Worm (Caenorhabditis elegans) whole organism, late embryonic: ENCODE data around the gene gst-3.

Experiments
- C08G9.2 ChIP-seq: sonication (generic microtip); optimal IDR thresholded peaks from 2 replicates; lab custom pipeline; 2016; ENCODE audit warnings: mild to moderate bottlenecking, missing genetic modification characterization, moderate library complexity, missing compliant biosample characterization
- K02D7.2 ChIP-seq: sonication (generic microtip); optimal IDR thresholded peaks from 2 replicates; lab custom pipeline; 2017; ENCODE audit warnings: mild to moderate bottlenecking, missing genetic modification characterization, missing compliant biosample characterization
- K09A11.1 ChIP-seq: sonication (generic microtip); optimal IDR thresholded peaks from 2 replicates; lab custom pipeline; 2017; ENCODE audit warnings: antibody characterized with exemption, mild to moderate bottlenecking, missing genetic modification characterization, missing compliant biosample characterization; ENCODE audit not compliant: insufficient read depth
- Y22D7AL.16 ChIP-seq: sonication (generic microtip); optimal IDR thresholded peaks from 2 replicates; lab custom pipeline; 2016; ENCODE audit warnings: missing genetic modification characterization, missing compliant biosample characterization
- ama-1 ChIP-seq: fragments of 150-350 bp; optimal IDR thresholded peaks from 2 replicates; lab custom pipeline; 2014
- ceh-14 ChIP-seq: sonication (generic microtip); optimal IDR thresholded peaks from 2 replicates; lab custom pipeline; 2016; ENCODE audit warnings: missing genotype, missing genetic modification characterization, missing compliant biosample characterization
- ceh-19 ChIP-seq: fragments of 200-800 bp; sonication (Bioruptor generic); optimal IDR thresholded peaks from 2 replicates; lab custom pipeline; 2018; ENCODE audit warnings: mild to moderate bottlenecking, missing genetic modification characterization, missing compliant biosample characterization
- ceh-2 ChIP-seq: sonication (generic microtip); optimal IDR thresholded peaks from 2 replicates; lab custom pipeline; 2016; ENCODE audit warnings: missing genotype, missing genetic modification characterization, missing compliant biosample characterization
- ceh-22 ChIP-seq: sonication (generic microtip); optimal IDR thresholded peaks from 2 replicates; lab custom pipeline; 2017; ENCODE audit warnings: missing biosample characterization, missing genetic modification characterization
- ceh-30 ChIP-seq: fragments of 150-350 bp; optimal IDR thresholded peaks from 2 replicates; lab custom pipeline; 2014; ENCODE audit warnings: missing biosample characterization, missing genetic modification characterization
- ceh-34 ChIP-seq: sonication (generic microtip); optimal IDR thresholded peaks from 2 replicates; lab custom pipeline; 2016; ENCODE audit warnings: mild to moderate bottlenecking, missing genetic modification characterization, missing compliant biosample characterization
- ceh-45 ChIP-seq: fragments of 200-800 bp; sonication (Bioruptor generic); IDR thresholded peaks from 2 replicates; pipeline ENCODE4 v1.3.6; 2022; ENCODE audit warnings: missing genetic modification reagents, missing genetic modification characterization, missing compliant biosample characterization
- ceh-48 ChIP-seq: sonication (generic microtip); optimal IDR thresholded peaks from 2 replicates; lab custom pipeline; 2016; ENCODE audit warnings: missing genetic modification characterization, inconsistent platforms, missing compliant biosample characterization
- ceh-6 ChIP-seq: fragments of 200-800 bp; sonication (Bioruptor generic); optimal IDR thresholded peaks from 2 replicates; lab custom pipeline; 2018; ENCODE audit warnings: mild to moderate bottlenecking, missing genetic modification characterization, missing compliant biosample characterization
- ceh-9 ChIP-seq: sonication (generic microtip); optimal IDR thresholded peaks from 2 replicates; lab custom pipeline; 2016; ENCODE audit warnings: mild to moderate bottlenecking, missing genetic modification characterization, inconsistent platforms, missing compliant biosample characterization
- che-1 ChIP-seq: sonication (generic microtip); optimal IDR thresholded peaks from 2 replicates; lab custom pipeline; 2016; ENCODE audit warnings: mild to moderate bottlenecking, missing genetic modification characterization, missing compliant biosample characterization
- elt-2 ChIP-seq: sonication (generic microtip); optimal IDR thresholded peaks from 2 replicates; lab custom pipeline; 2016; ENCODE audit warnings: missing genetic modification reagents, missing genetic modification characterization, missing compliant biosample characterization
- eyg-1 ChIP-seq: sonication (generic microtip); optimal IDR thresholded peaks from 2 replicates; lab custom pipeline; 2016; ENCODE audit warnings: missing genotype, missing genetic modification characterization, missing compliant biosample characterization
- fax-1 ChIP-seq: sonication (generic microtip); optimal IDR thresholded peaks from 2 replicates; lab custom pipeline; 2016; ENCODE audit warnings: missing genotype, missing genetic modification characterization, missing compliant biosample characterization
- fkh-6 ChIP-seq: sonication (generic microtip); optimal IDR thresholded peaks from 2 replicates; lab custom pipeline; 2016; ENCODE audit warnings: missing genetic modification characterization, missing compliant biosample characterization
- gmeb-2 ChIP-seq: sonication (generic microtip); optimal IDR thresholded peaks from 2 replicates; lab custom pipeline; 2016; ENCODE audit warnings: missing genetic modification characterization, inconsistent platforms, missing compliant biosample characterization
- hlh-13 ChIP-seq: fragments of 200-800 bp; sonication (Bioruptor generic); optimal IDR thresholded peaks from 2 replicates; lab custom pipeline; 2018; ENCODE audit warnings: mild to moderate bottlenecking, missing genetic modification characterization, missing compliant biosample characterization
- hlh-30 ChIP-seq: sonication (generic microtip); optimal IDR thresholded peaks from 2 replicates; lab custom pipeline; 2017; ENCODE audit warnings: antibody characterized with exemption, missing genetic modification characterization, missing compliant biosample characterization; ENCODE audit not compliant: insufficient read depth
- hlh-6 ChIP-seq: sonication (generic microtip); optimal IDR thresholded peaks from 2 replicates; lab custom pipeline; 2016; ENCODE audit warnings: missing genotype, missing genetic modification characterization, missing compliant biosample characterization
- madf-2 ChIP-seq: sonication (generic microtip); optimal IDR thresholded peaks from 2 replicates; lab custom pipeline; 2017; ENCODE audit warnings: missing genetic modification characterization, missing compliant biosample characterization
- mec-3 ChIP-seq: sonication (generic microtip); optimal IDR thresholded peaks from 2 replicates; lab custom pipeline; 2016; ENCODE audit warnings: borderline replicate concordance, missing genetic modification characterization, missing compliant biosample characterization
- nfya-1 ChIP-seq: sonication (generic microtip); optimal IDR thresholded peaks from 2 replicates; lab custom pipeline; 2017; ENCODE audit warnings: missing genetic modification characterization, mild to moderate bottlenecking, missing compliant biosample characterization, antibody characterized with exemption, moderate library complexity
- npax-4 ChIP-seq: sonication (generic microtip); optimal IDR thresholded peaks from 2 replicates; lab custom pipeline; 2016; ENCODE audit warnings: missing genetic modification characterization, missing compliant biosample characterization
- pag-3 ChIP-seq: sonication (generic microtip); optimal IDR thresholded peaks from 2 replicates; lab custom pipeline; 2016; ENCODE audit warnings: missing compliant biosample characterization, missing genetic modification characterization, borderline replicate concordance
- pax-1 ChIP-seq: fragments of 150-350 bp; optimal IDR thresholded peaks from 2 replicates; lab custom pipeline; 2014; ENCODE audit warnings: missing biosample characterization, missing genetic modification characterization
- pha-4 ChIP-seq: fragments of 150-350 bp; optimal IDR thresholded peaks from 2 replicates; lab custom pipeline; 2018; ENCODE audit warnings: missing biosample characterization, missing genetic modification reagents, missing genetic modification characterization
- pqm-1 ChIP-seq: sonication (generic microtip); optimal IDR thresholded peaks from 2 replicates; lab custom pipeline; 2016; ENCODE audit warnings: missing genetic modification characterization, missing compliant biosample characterization
- ref-2 ChIP-seq: sonication (generic microtip); optimal IDR thresholded peaks from 2 replicates; lab custom pipeline; 2016; ENCODE audit warnings: missing genetic modification characterization, missing compliant biosample characterization
- sox-2 ChIP-seq: fragments of 200-800 bp; sonication (Bioruptor generic); IDR thresholded peaks from 2 replicates; pipeline ENCODE4 v1.3.6; 2022; ENCODE audit warnings: missing genetic modification reagents, missing genetic modification characterization, missing compliant biosample characterization
- syd-9 ChIP-seq: sonication (generic microtip); optimal IDR thresholded peaks from 2 replicates; lab custom pipeline; 2016; ENCODE audit warnings: mild to moderate bottlenecking, missing genetic modification characterization, moderate library complexity, missing compliant biosample characterization
- ttx-3 ChIP-seq: sonication (generic microtip); optimal IDR thresholded peaks from 2 replicates; lab custom pipeline; 2016; ENCODE audit warnings: missing genetic modification reagents, missing genetic modification characterization, missing compliant biosample characterization
- unc-42 ChIP-seq: sonication (generic microtip); optimal IDR thresholded peaks from 2 replicates; lab custom pipeline; 2016; ENCODE audit warnings: missing genotype, missing genetic modification characterization, missing compliant biosample characterization
- unc-55 ChIP-seq: sonication (generic microtip); optimal IDR thresholded peaks from 2 replicates; lab custom pipeline; 2017; ENCODE audit warnings: missing biosample characterization, missing genetic modification reagents, missing genetic modification characterization
- unc-86 ChIP-seq: sonication (generic microtip); optimal IDR thresholded peaks from 2 replicates; lab custom pipeline; 2016; ENCODE audit warnings: missing genetic modification characterization, missing compliant biosample characterization

gst-3 gene

DNA sequence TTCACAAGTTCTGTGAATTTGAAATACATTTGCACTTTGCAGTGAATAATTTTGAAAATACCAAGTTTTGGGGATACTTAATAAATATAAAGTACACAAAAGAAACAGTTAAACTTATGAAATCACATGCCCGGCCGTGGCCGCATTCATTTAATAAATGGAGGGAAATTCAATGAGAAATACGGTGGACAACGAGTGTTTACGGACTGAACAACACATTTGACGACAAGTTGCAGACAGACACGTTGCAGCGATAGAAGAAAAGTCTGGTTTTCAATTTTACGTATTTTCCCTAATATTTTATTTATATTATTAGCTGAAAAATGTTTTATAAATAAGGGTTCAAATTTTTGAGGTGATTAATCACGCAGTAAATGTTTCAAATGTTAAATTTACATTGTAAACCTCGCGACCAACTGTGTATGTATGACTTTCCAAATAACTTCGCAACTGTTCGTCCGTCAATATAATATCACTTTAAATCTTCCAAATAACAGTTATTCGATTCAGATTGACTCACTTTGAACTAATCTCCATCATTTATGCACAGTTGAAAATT, 11.5 kb upstream of the gst-3 start, which contains the start of gene copg-1:
Gene copg-1, plus strand, starts transcription at position 509 of the 559 bp plus-strand sequence.
- no peak for TF ChIP-seq che-1 (tag; lab: Kevin White, UChicago)
- TF ChIP-seq syd-9 (tag; lab: Kevin White, UChicago) = no peak
- no peak for TF ChIP-seq hlh-30 (tag; lab: Kevin White, UChicago)
- peak; percentile 84 for TF ChIP-seq unc-42 (tag; lab: Kevin White, UChicago)
- TF ChIP-seq nfya-1 = peak; percentile 28

DNA sequence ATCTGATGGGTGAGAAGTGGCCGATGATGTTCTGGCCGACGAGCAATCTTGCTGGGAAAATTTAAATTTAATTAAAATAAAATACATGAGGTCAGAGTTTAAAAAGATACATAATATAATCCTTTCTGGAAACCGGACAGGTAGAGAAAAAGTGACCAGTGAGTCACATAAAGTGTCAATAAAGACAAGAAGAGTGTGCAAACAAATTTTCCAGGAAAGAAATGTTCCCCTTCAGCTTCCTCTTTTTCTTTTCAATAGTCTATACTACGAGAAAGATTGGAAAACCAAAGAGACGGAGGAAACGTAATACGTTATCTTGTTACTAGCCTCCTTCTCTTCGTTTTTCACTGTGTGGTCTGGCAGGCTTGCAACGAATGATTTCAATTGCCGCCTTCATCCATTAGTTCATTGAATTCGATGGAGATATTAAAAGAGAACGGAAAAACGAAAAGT, 10.5 kb upstream of the gst-3 start, which contains the start of gene tsp-12:
Gene tsp-12, minus strand, starts transcription at position 51 of the 453 bp plus-strand sequence.
- TF ChIP-seq unc-42 (tag; lab: Kevin White, UChicago) (peak; percentile 29), ceh-34 (tag; lab: Kevin White, UChicago) (peak; percentile 15), gmeb-2 (tag; lab: Kevin White, UChicago) (no peak), syd-9 (tag; lab: Kevin White, UChicago) (no peak)

DNA sequence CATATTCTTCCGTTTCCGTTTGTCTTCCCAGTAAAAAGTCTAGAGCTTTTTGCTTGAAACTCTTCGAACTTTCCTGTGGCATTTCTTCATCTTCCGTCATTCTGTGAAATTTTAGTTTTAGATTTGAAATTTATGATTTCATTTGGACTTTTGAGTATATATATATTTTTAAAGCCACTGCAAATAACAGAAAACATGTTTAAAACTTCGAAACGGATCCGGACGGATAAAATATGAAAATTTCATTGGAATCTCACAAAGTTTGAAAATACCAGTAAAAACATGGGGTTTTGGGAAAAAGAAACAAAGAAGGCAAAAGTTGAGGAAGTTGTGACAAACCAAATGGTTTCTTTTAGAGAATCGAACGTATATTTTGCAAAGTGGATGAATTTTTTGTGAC, 8.9 kb upstream of the gst-3 start, which contains the start of gene pigs-1:
Gene pigs-1, minus strand, starts transcription at position 101 of the 400 bp plus-strand sequence.
- TF ChIP-seq Y22D7AL.16 (tag; lab: Kevin White, UChicago) (no peak), C08G9.2 (tag; lab: Kevin White, UChicago) (no peak), hlh-13 (GFP tag; lab: Kevin White, UChicago) (no peak), K02D7.2 (no peak), unc-86 (tag; lab: Kevin White, UChicago) (no peak), npax-4 (tag; lab: Kevin White, UChicago) (no peak), nfya-1 (no peak), ceh-22 (tag; lab: Kevin White, UChicago) (no peak), pag-3 (no peak), ceh-2 (no peak), sox-2 (GFP tag; lab: Robert Waterston, UW) (no peak), mec-3 (no peak), ceh-19 (no peak)

DNA sequence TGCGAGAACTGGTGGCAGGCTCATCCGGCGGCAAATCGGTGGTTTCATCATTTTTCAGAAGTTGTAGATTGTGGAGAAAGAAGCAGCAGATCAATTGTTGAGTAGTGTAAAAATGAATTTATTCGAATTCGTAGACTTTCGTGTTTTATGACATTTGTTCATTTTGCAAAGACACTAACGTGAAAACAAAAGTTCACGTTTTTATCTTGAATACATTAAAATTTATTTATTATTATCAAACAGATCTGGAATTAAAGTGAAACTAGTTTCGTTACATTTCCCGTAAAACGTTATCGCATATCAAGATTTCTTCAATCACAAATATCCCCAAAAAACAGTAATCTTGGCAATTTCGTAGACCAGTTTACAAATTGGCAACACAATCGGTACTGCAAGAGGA, 6.8 kb upstream of the gst-3 start, which contains the start of gene T14G10.8:
Gene T14G10.8, minus strand, starts transcription at position 101 of the 400 bp plus-strand sequence.
- TF ChIP-seq ceh-30 (no peak), madf-2 (tag; lab: Kevin White, UChicago) (no peak), hlh-6 (no peak), pha-4 (tag; lab: Kevin White, UChicago) (no peak), mec-3 (no peak), fkh-6 (tag; lab: Kevin White, UChicago) (no peak), K09A11.1 (tag; lab: Kevin White, UChicago) (no peak), ceh-6 (no peak), ref-2 (tag; lab: Kevin White, UChicago) (no peak), pax-1 (tag; lab: Kevin White, UChicago) (no peak), elt-2 (tag; lab: Kevin White, UChicago) (no peak), eyg-1 (tag; lab: Kevin White, UChicago) (no peak)

DNA sequence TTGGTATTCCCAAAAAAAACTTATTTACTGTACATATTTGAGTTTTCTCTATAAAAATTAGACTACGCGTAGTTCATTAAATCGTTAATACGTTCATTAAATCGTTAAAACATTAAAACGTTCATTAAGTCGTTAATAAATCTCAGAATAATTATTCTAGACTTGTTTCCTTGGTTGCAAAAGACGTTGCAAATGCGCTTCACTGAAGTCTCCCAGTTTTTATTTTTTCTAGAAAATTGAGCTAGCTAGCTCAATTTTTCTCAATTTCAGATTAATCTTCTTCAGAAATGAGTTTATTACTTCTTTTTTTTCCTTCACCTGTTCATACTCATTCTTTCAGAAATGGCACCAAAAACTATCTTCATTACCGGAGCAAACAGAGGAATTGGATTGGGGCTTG, 4.9 kb upstream of the gst-3 start:
- TF ChIP-seq eyg-1 (tag; lab: Kevin White, UChicago) (no peak), fax-1 (tag; lab: Kevin White, UChicago) (no peak), syd-9 (tag; lab: Kevin White, UChicago) (no peak), ceh-2 (no peak), ceh-14 (no peak), ceh-9 (no peak), ttx-3 (tag; lab: Kevin White, UChicago) (no peak), ceh-48 (tag; lab: Kevin White, UChicago) (no peak), ceh-45 (GFP tag; lab: Robert Waterston, UW) (no peak), unc-55 (GFP tag; lab: Kevin White, UChicago) (no peak), ama-1 (lab: Kevin White, UChicago) (no peak), pqm-1 (tag; lab: Kevin White, UChicago) (no peak)
